Worm (Caenorhabditis elegans) whole organism, early embryonic: Measurements from ENCODE around the gene sri-78.
"Not testable (repeated sequence)": the region's sequence is repeated elsewhere in the genome, so short reads cannot be mapped to it uniquely, and the experiment has no call there.

Experiments
- B0310.2 ChIP-seq: sonication (generic microtip); optimal IDR thresholded peaks from 2 replicates; lab custom pipeline; 2016; ENCODE audit warnings: mild to moderate bottlenecking, missing genetic modification characterization, missing compliant biosample characterization
- F13C5.2 ChIP-seq: sonication (generic microtip); optimal IDR thresholded peaks from 2 replicates; lab custom pipeline; 2017; ENCODE audit warnings: mild to moderate bottlenecking, missing genetic modification characterization, inconsistent platforms, missing compliant biosample characterization
- aly-1 ChIP-seq: sonication (generic microtip); optimal IDR thresholded peaks from 2 replicates; lab custom pipeline; 2016; ENCODE audit warnings: missing genetic modification characterization, missing compliant biosample characterization
- ama-1 ChIP-seq: fragments of 150-350 bp; optimal IDR thresholded peaks from 2 replicates; lab custom pipeline; 2014
- ceh-13 ChIP-seq: fragments of 200-800 bp; sonication (Bioruptor generic); optimal IDR thresholded peaks from 2 replicates; lab custom pipeline; 2018; ENCODE audit warnings: mild to moderate bottlenecking, missing genetic modification characterization, missing compliant biosample characterization
- ceh-36 ChIP-seq: sonication (generic microtip); optimal IDR thresholded peaks from 2 replicates; lab custom pipeline; 2016; ENCODE audit warnings: missing genetic modification characterization, inconsistent platforms, missing compliant biosample characterization
- ets-7 ChIP-seq: sonication (generic microtip); optimal IDR thresholded peaks from 2 replicates; lab custom pipeline; 2016; ENCODE audit warnings: missing genotype, missing genetic modification characterization, missing compliant biosample characterization
- flt-1 ChIP-seq: fragments of 200-800 bp; sonication (Bioruptor generic); IDR thresholded peaks from 2 replicates; pipeline ENCODE4 v1.3.6; 2022; ENCODE audit warnings: missing genetic modification characterization, missing compliant biosample characterization
- hmbx-1 ChIP-seq: sonication (generic microtip); optimal IDR thresholded peaks from 2 replicates; lab custom pipeline; 2016; ENCODE audit warnings: mild to moderate bottlenecking, missing genetic modification characterization, missing compliant biosample characterization
- hmg-4 ChIP-seq: fragments of 200-800 bp; sonication (Bioruptor generic); optimal IDR thresholded peaks from 2 replicates; lab custom pipeline; 2018; ENCODE audit warnings: mild to moderate bottlenecking, missing genetic modification characterization, missing compliant biosample characterization
- hnd-1 ChIP-seq: sonication (generic microtip); optimal IDR thresholded peaks from 2 replicates; lab custom pipeline; 2016; ENCODE audit warnings: missing genetic modification characterization, missing compliant biosample characterization
- pes-1 ChIP-seq: fragments of 200-800 bp; sonication (Bioruptor generic); IDR thresholded peaks from 2 replicates; pipeline ENCODE4 v1.3.6; 2022; ENCODE audit warnings: missing genetic modification reagents, missing genetic modification characterization, missing compliant biosample characterization
- scrt-1 ChIP-seq: fragments of 200-800 bp; sonication (Bioruptor generic); IDR thresholded peaks from 2 replicates; pipeline ENCODE4 v1.3.6; 2022; ENCODE audit warnings: missing genetic modification characterization, missing compliant biosample characterization
- sea-1 ChIP-seq: fragments of 200-800 bp; sonication (Bioruptor generic); conservative IDR thresholded peaks from 2 replicates; pipeline ENCODE4 v1.3.6; 2022; ENCODE audit warnings: missing genetic modification characterization, missing compliant biosample characterization
- tbx-11 ChIP-seq: fragments of 200-800 bp; sonication (Bioruptor generic); IDR thresholded peaks from 2 replicates; pipeline ENCODE4 v1.3.6; 2022; ENCODE audit warnings: missing genetic modification characterization, missing compliant biosample characterization
- tbx-37 ChIP-seq: fragments of 200-800 bp; sonication (Bioruptor generic); conservative IDR thresholded peaks from 2 replicates; pipeline ENCODE4 v1.3.6; 2022; ENCODE audit warnings: missing genetic modification reagents, missing genetic modification characterization, missing compliant biosample characterization
- tra-4 ChIP-seq: sonication (generic microtip); optimal IDR thresholded peaks from 2 replicates; lab custom pipeline; 2017; ENCODE audit warnings: missing genetic modification characterization, missing compliant biosample characterization

The sri-78 gene

DNA sequence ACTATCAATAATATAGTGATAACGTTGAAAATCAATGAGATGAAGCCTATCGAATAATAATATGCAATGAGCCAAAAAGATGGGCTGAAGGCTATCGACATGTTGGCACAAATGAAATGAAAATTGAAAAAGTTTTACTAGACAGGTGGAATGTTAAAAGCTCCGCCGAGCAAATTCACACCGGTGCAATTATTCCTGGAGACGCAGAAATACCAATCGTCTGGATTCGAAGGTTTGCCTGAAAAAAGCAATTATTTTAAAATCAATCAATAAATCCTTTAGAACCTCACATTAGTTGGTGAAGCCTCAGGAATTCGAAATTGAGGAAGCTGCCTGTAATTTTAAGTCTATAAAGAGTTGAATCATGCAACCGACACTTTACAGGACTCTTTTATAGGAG is 30.6 kb upstream of the sri-78 start, which contains the start of gene sri-32:
Gene sri-32, minus strand, starts transcription at position 101 of the 400 bp plus-strand sequence.
- TF ChIP-seq tbx-37 (GFP tag; lab: Robert Waterston, UW) (no peak), ets-7 (no peak), aly-1 (tag; lab: Kevin White, UChicago) (no peak), ama-1 (no peak), flt-1 (GFP tag; lab: Robert Waterston, UW) (no peak), hnd-1 (tag; lab: Kevin White, UChicago) (no peak), hmg-4 (GFP tag; lab: Kevin White, UChicago) (no peak), B0310.2 (tag; lab: Kevin White, UChicago) (no peak), ceh-13 (GFP tag; lab: Kevin White, UChicago) (no peak), hmbx-1 (no peak), F13C5.2 (no peak), tbx-11 (GFP tag; lab: Robert Waterston, UW) (no peak), tra-4 (no peak), pes-1 (GFP tag; lab: Robert Waterston, UW) (no peak), sea-1 (no peak), ceh-36 (tag; lab: Kevin White, UChicago) (no peak), scrt-1 (no peak)

DNA sequence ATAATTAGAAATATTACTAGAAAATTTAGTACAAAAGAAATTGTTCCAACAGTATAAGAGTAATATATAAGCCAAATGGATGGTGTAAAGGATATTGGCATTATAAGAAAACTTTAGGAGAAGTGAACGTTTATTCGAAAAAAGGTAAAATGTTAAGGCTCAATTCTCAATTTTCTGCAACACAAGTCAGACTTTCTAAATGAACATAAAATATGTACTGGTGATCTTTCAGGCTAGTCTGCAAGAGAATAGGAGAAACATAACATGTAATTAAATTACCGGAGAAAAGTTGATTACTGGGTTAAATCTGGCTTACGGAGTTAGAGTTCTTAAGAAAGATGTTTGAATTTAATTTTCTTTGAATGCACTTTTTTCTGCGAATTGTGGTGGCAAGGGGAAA is 28.2 kb upstream of the sri-78 start, which contains the start of gene sri-33:
Gene sri-33, minus strand, starts transcription at position 101 of the 400 bp plus-strand sequence.
- TF ChIP-seq ceh-13 (GFP tag; lab: Kevin White, UChicago) = no peak
- TF ChIP-seq tbx-37 (GFP tag; lab: Robert Waterston, UW) = no peak
- no peak for TF ChIP-seq flt-1 (GFP tag; lab: Robert Waterston, UW)
- no peak for TF ChIP-seq tbx-11 (GFP tag; lab: Robert Waterston, UW)
- TF ChIP-seq ets-7 = no peak
- no peak for TF ChIP-seq scrt-1
- no peak for TF ChIP-seq sea-1
- no peak for TF ChIP-seq hmbx-1
- no peak for TF ChIP-seq hnd-1 (tag; lab: Kevin White, UChicago)
- TF ChIP-seq hmg-4 (GFP tag; lab: Kevin White, UChicago) = no peak
- TF ChIP-seq pes-1 (GFP tag; lab: Robert Waterston, UW) = no peak
- no peak for TF ChIP-seq ceh-36 (tag; lab: Kevin White, UChicago)
- no peak for TF ChIP-seq aly-1 (tag; lab: Kevin White, UChicago)
- no peak for TF ChIP-seq tra-4
- no peak for TF ChIP-seq ama-1
- no peak for TF ChIP-seq B0310.2 (tag; lab: Kevin White, UChicago)
- no peak for TF ChIP-seq F13C5.2

DNA sequence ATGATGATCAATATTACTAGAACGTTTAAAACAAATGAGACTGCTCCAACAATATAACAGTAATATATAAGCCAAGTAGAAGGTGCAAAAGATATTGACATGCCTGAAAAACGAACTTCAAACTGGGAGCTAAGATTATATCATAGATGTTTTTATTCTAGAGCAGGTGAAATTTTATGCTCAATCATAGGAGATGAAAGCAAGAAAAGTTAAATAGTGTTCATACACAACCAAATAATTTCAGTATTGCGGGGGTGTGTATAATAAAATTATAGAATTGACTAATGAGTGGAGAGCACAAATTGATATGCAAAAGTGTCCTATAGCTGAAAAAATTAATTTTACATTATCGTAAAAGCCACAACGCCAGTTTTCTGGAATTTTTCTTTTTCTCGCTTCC is 26.0 kb upstream of the sri-78 start, which contains the start of gene sri-34:
Gene sri-34, minus strand, starts transcription at position 101 of the 400 bp plus-strand sequence.
- TF ChIP-seq hnd-1 (tag; lab: Kevin White, UChicago) (no peak), ama-1 (no peak), sea-1 (no peak), ceh-36 (tag; lab: Kevin White, UChicago) (no peak), flt-1 (GFP tag; lab: Robert Waterston, UW) (no peak), hmbx-1 (no peak), hmg-4 (GFP tag; lab: Kevin White, UChicago) (no peak), B0310.2 (tag; lab: Kevin White, UChicago) (no peak), tbx-11 (GFP tag; lab: Robert Waterston, UW) (no peak), tra-4 (no peak), aly-1 (tag; lab: Kevin White, UChicago) (no peak), tbx-37 (GFP tag; lab: Robert Waterston, UW) (no peak), ceh-13 (GFP tag; lab: Kevin White, UChicago) (no peak), pes-1 (GFP tag; lab: Robert Waterston, UW) (no peak), ets-7 (no peak), F13C5.2 (no peak), scrt-1 (no peak)

DNA sequence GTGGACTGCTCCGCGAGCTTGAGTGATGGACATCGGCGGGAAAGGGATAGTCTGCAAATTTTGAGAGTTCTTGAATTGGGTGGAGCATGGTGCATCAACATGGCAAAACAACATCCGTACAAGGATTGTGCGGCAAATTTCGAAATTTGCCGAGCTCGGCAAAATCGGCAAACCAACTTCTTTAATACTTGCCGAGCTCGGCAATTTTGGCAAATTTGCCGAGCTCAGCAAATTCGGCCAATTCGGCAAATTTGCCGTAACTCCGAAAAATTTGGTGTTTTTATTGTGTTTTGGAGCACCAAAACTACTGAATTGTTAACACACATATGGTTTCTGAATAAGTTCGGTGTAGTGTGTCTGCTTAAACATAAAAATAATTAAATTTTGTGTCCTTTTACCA is 14.9 kb upstream of the sri-78 start, which contains the start of gene fbxc-55:
Gene fbxc-55, minus strand, starts transcription at position 101 of the 400 bp plus-strand sequence.
- no peak for TF ChIP-seq F13C5.2
- no peak for TF ChIP-seq ama-1
- TF ChIP-seq pes-1 (GFP tag; lab: Robert Waterston, UW) = no peak
- TF ChIP-seq tbx-37 (GFP tag; lab: Robert Waterston, UW) = no peak
- no peak for TF ChIP-seq ets-7
- TF ChIP-seq B0310.2 (tag; lab: Kevin White, UChicago) = no peak
- TF ChIP-seq hmg-4 (GFP tag; lab: Kevin White, UChicago) = no peak
- TF ChIP-seq flt-1 (GFP tag; lab: Robert Waterston, UW) = no peak
- no peak for TF ChIP-seq tbx-11 (GFP tag; lab: Robert Waterston, UW)

DNA sequence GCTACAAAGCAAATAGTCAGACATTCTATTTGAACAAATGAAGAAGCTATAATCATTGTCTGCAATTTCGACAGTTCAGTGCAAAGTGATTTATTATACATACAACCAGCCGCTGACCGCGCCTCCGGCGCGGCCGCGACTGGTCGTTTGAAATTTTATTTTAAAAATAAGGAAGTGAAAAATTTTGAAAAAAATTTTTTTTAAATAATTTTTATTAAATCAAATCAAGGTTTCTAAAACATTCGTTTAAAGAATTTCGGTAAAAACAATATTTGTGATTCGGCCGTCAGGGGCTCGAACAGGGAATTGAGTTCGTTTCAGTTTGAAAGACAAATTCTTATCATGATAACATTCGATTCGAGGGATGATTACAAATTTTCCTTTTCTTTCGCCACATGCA is 12.8 kb upstream of the sri-78 start, which contains the start of gene Y27F2A.10:
Gene Y27F2A.10, minus strand, starts transcription at position 101 of the 400 bp plus-strand sequence.
- TF ChIP-seq ama-1 = no peak
- no peak for TF ChIP-seq hmg-4 (GFP tag; lab: Kevin White, UChicago)
- no peak for TF ChIP-seq hnd-1 (tag; lab: Kevin White, UChicago)
- no peak for TF ChIP-seq tbx-37 (GFP tag; lab: Robert Waterston, UW)
- no peak for TF ChIP-seq sea-1
- TF ChIP-seq F13C5.2 = no peak
- no peak for TF ChIP-seq tbx-11 (GFP tag; lab: Robert Waterston, UW)
- TF ChIP-seq hmbx-1 = no peak
- TF ChIP-seq ceh-36 (tag; lab: Kevin White, UChicago) = no peak
- TF ChIP-seq pes-1 (GFP tag; lab: Robert Waterston, UW) = no peak
- no peak for TF ChIP-seq flt-1 (GFP tag; lab: Robert Waterston, UW)
- no peak for TF ChIP-seq ceh-13 (GFP tag; lab: Kevin White, UChicago)
- TF ChIP-seq tra-4 = no peak
- TF ChIP-seq scrt-1 = no peak

DNA sequence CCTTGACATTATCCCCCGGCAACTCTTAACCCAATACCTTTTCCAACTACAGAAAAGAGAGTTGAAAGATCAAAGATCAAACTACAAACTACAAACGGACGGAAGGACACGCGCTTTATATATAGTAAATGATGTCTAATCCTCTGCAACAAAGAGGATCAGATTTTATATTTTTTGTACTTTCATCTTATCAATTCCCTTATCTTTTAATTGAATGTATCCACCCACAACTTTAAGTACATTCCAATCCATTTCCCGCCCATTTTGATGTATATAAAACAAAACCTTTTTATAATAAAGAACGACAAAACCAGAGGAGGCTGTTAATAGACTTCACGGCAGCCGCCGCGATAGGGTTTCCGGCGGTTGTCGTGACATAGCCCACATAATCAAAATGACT is 7.3 kb upstream of the sri-78 start, which contains the start of gene sri-40:
Gene sri-40, plus strand, starts transcription at position 301 of the 400 bp plus-strand sequence.
- not testable (repeated sequence) for TF ChIP-seq tbx-37 (GFP tag; lab: Robert Waterston, UW); hnd-1 (tag; lab: Kevin White, UChicago); F13C5.2

DNA sequence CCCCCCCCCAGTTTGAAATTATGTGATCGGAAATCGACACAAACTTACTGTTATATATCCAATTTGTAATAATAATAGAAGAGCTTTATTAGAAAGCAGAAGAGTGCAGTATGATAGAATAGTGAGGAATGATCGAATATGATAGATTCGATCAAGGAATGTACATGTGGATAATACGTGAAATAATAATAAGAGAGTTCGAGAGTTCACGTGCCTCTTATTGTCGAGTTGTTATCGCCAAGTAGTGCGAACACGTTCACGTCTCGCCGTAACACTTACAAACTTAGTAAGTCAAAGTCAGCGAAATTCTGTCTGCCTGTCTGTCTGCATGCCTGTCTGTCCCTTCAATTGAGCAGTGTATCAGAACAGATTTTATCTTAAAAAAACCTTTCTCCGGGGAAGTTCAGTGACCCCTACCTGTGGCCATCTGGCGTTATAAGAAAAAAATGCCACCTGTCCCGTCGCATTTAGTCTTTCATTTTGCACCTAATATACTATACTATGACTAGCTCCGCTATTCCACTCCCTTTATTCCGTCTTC is 1.6 kb upstream of the sri-78 start, which contains the start of the genes Y27F2A.6 and Y27F2A.8:
Gene Y27F2A.6, minus strand, starts transcription at position 101 of the 541 bp plus-strand sequence.
Gene Y27F2A.8, plus strand, starts transcription at position 491 of the 541 bp plus-strand sequence.
- TF ChIP-seq ets-7; tbx-37 (GFP tag; lab: Robert Waterston, UW); ceh-13 (GFP tag; lab: Kevin White, UChicago): not testable (repeated sequence)
